Fruit fly (Drosophila melanogaster): ENCODE data around the gene CHMP2B.

Gene CHMP2B

DNA sequence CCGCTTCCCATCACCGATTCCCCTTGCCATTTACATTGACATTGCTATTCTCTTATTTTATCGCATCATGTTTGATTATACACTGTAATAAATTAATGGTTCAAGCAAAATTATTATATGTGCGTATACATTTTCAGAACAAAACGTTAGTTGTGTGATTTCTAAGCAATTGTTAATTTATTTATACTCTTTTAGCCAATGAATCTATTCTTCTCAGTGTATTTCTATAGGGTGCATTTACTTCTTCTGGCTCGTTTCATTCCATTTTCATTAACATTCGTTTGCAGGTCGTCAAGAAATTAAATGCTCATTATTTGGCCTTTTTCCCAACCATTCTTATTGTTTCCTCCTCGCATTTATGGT is 48.1 kb downstream of the CHMP2B start (continued):
- TF ChIP-seq CG13287 (GFP tag; IDR thresholded peaks at IDR 0.05; ENCODE audit: partially characterized antibody) (no peak), tin (GFP tag; optimal IDR thresholded peaks at IDR 0.05) (peak; percentile 9), exex (tag; optimal IDR thresholded peaks at IDR 0.05) (no peak), CG17385 (GFP tag; optimal IDR thresholded peaks at IDR 0.05) (no peak), CG18599 (GFP tag; optimal IDR thresholded peaks at IDR 0.05) (peak; percentile 4), Usf (GFP tag; optimal IDR thresholded peaks at IDR 0.05) (peak; percentile 20), bowl (GFP tag; IDR thresholded peaks at IDR 0.05) (no peak), btn (GFP tag; optimal IDR thresholded peaks at IDR 0.05) (no peak), bbx (GFP tag; IDR thresholded peaks at IDR 0.05; ENCODE audit: partially characterized antibody) (no peak), CG1832 (GFP tag; optimal IDR thresholded peaks at IDR 0.05) (no peak), tup (GFP tag; optimal IDR thresholded peaks at IDR 0.05) (no peak), Fer2 (tag; optimal IDR thresholded peaks at IDR 0.05) (no peak), zen (tag; optimal IDR thresholded peaks at IDR 0.05) (peak; percentile 71), B-H2 (GFP tag; optimal IDR thresholded peaks at IDR 0.05) (no peak), CG7928 (GFP tag; optimal IDR thresholded peaks at IDR 0.05) (no peak), Mrtf (GFP tag; IDR thresholded peaks at IDR 0.05) (peak; percentile 55; the same call in 2 of the 3 replicates), CG7357 (GFP tag; IDR thresholded peaks at IDR 0.05) (peak; percentile 32; the same call in 1 of the 3 replicates), CG18262 (tag; optimal IDR thresholded peaks at IDR 0.05) (peak; percentile 55), HLHmδ (GFP tag; optimal IDR thresholded peaks at IDR 0.05) (no peak), dmrt11E (tag; optimal IDR thresholded peaks at IDR 0.05) (peak; percentile 85), CG9727 (GFP tag; optimal IDR thresholded peaks at IDR 0.05) (peak; percentile 28), Camta (GFP tag; optimal IDR thresholded peaks at IDR 0.05) (peak; percentile 51), lmd (GFP tag; IDR thresholded peaks at IDR 0.05) (peak; percentile 71), CG8944 (GFP tag; optimal IDR thresholded peaks at IDR 0.05) (peak; percentile 10), disco-r (GFP tag; optimal IDR thresholded peaks at IDR 0.05) (no peak), CG12236 (GFP tag; optimal IDR thresholded peaks at IDR 0.05) (peak; percentile 33), Adf1 (GFP tag; IDR thresholded peaks at IDR 0.05) (no peak), stwl (tag; optimal IDR thresholded peaks at IDR 0.05) (no peak), CG17829 (tag; optimal IDR thresholded peaks at IDR 0.05) (peak; percentile 63), ham (GFP tag; IDR thresholded peaks at IDR 0.05) (no peak), yki (optimal IDR thresholded peaks at IDR 0.05) (no peak), NC2β (GFP tag; optimal IDR thresholded peaks at IDR 0.05) (peak; percentile 62), CG6654 (GFP tag; optimal IDR thresholded peaks at IDR 0.05) (peak; percentile 37), Trl (optimal IDR thresholded peaks at IDR 0.05) (no peak), Trl (GFP tag; optimal IDR thresholded peaks at IDR 0.05) (no peak), Doc3 (GFP tag; IDR thresholded peaks at IDR 0.05; ENCODE audit: partially characterized antibody) (no peak), gsb (GFP tag; IDR thresholded peaks at IDR 0.05) (no peak), Pdp1 (GFP tag; optimal IDR thresholded peaks at IDR 0.05) (peak; percentile 0 to 25), Dip2 (GFP tag; IDR thresholded peaks at IDR 0.05) (no peak), salm (tag; optimal IDR thresholded peaks at IDR 0.05) (peak; percentile 14), CG14860 (GFP tag; IDR thresholded peaks at IDR 0.05; ENCODE audit: partially characterized antibody) (no peak), nerfin-1 (tag; optimal IDR thresholded peaks at IDR 0.05) (no peak), shn (GFP tag; optimal IDR thresholded peaks at IDR 0.05) (peak; percentile 29), HmgD (GFP tag; optimal IDR thresholded peaks at IDR 0.05) (no peak), Sry-β (GFP tag; optimal IDR thresholded peaks at IDR 0.05) (no peak), sna (GFP tag; IDR thresholded peaks at IDR 0.05; ENCODE audit: partially characterized antibody) (no peak), CG11695 (GFP tag; IDR thresholded peaks at IDR 0.05) (peak; percentile 64; the same call in 2 of the 3 replicates), CG17328 (GFP tag; IDR thresholded peaks at IDR 0.05) (peak; percentile 82), schlank (tag; optimal IDR thresholded peaks at IDR 0.05) (peak; percentile 2), Rx (GFP tag; IDR thresholded peaks at IDR 0.05) (peak; percentile 28; the same call in 1 of the 2 replicates), gem (tag; optimal IDR thresholded peaks at IDR 0.05) (peak; percentile 80), jigr1 (GFP tag; IDR thresholded peaks at IDR 0.05) (peak; percentile 41; the same call in 1 of the 3 replicates)

Measured in whole organism, embryonic.